Fruit fly (Drosophila melanogaster): ENCODE data around the gene tgo.

The tgo gene

DNA sequence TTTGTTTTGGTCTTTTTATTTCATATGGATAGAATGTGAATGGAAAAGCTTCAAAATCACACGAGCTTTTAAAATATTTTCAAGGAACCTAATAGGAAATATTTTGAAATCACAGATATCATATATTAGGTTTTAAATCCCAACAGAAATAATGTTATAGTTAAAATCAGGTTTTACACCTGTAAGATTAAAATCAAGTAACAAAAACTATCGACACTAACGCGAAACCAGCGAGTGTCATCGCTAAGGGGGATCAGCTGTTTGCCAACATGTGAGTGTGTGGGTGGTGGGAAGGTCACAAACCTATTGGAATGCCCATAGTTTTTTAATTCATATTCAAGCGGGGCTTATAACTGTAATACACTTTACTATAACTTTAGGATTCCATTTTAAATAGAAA lies 18.8 kb upstream of the tgo start, which contains the start of gene hyx (continued):
- TF ChIP-seq CG16779 (GFP tag; IDR thresholded peaks at IDR 0.05) (no peak), pros (GFP tag; optimal IDR thresholded peaks at IDR 0.05) (no peak), CG10274 (GFP tag; optimal IDR thresholded peaks at IDR 0.05) (no peak), CG17829 (tag; optimal IDR thresholded peaks at IDR 0.05) (peak; percentile 38), CG8388 (GFP tag; optimal IDR thresholded peaks at IDR 0.05) (peak; percentile 41), bowl (GFP tag; IDR thresholded peaks at IDR 0.05) (no peak), tx (GFP tag; optimal IDR thresholded peaks at IDR 0.05) (peak; percentile 14), sima (GFP tag; optimal IDR thresholded peaks at IDR 0.05) (no peak), CG34376 (GFP tag; optimal IDR thresholded peaks at IDR 0.05) (peak; percentile 31), phol (tag; optimal IDR thresholded peaks at IDR 0.05) (peak; percentile 33), sob (GFP tag; IDR thresholded peaks at IDR 0.05) (peak; percentile 61; the same call in 1 of the 2 replicates), gsb-n (tag; optimal IDR thresholded peaks at IDR 0.05) (no peak), sug (tag; optimal IDR thresholded peaks at IDR 0.05) (peak; percentile 61), CG9609 (GFP tag; optimal IDR thresholded peaks at IDR 0.05) (peak; percentile 8), tll (GFP tag; optimal IDR thresholded peaks at IDR 0.05) (no peak), CG1603 (tag; optimal IDR thresholded peaks at IDR 0.05) (peak; percentile 62), CG33557 (GFP tag; optimal IDR thresholded peaks at IDR 0.05) (peak; percentile 38), CG9932 (GFP tag; IDR thresholded peaks at IDR 0.05) (peak; percentile 69), chinmo (GFP tag; IDR thresholded peaks at IDR 0.05; ENCODE audit: partially characterized antibody) (peak; percentile 78; the same call in 3 of the 4 replicates), abd-A (tag; optimal IDR thresholded peaks at IDR 0.05) (no peak), Antp (GFP tag; optimal IDR thresholded peaks at IDR 0.05) (peak; percentile 57), ase (GFP tag; IDR thresholded peaks at IDR 0.05) (0 out of 3 replicates have a peak, but pooled peaks have one; percentile 23), BtbVII (GFP tag; optimal IDR thresholded peaks at IDR 0.05) (no peak), Blimp-1 (GFP tag; optimal IDR thresholded peaks at IDR 0.05) (peak; percentile 3), Jarid2 (GFP tag; optimal IDR thresholded peaks at IDR 0.05) (no peak), CG13775 (GFP tag; optimal IDR thresholded peaks at IDR 0.05) (peak; percentile 34), Rfx (GFP tag; IDR thresholded peaks at IDR 0.05) (peak; percentile 73), grn (GFP tag; optimal IDR thresholded peaks at IDR 0.05) (peak; percentile 92), wor (GFP tag; IDR thresholded peaks at IDR 0.05) (no peak), NFAT (GFP tag; IDR thresholded peaks at IDR 0.05) (peak; percentile 58; the same call in 1 of the 2 replicates), NC2β (GFP tag; optimal IDR thresholded peaks at IDR 0.05) (peak; percentile 17), Dek (tag; optimal IDR thresholded peaks at IDR 0.05) (peak; percentile 41), CG14014 (GFP tag; IDR thresholded peaks at IDR 0.05) (peak; percentile 30; the same call in 1 of the 2 replicates), mld (GFP tag; IDR thresholded peaks at IDR 0.05; ENCODE audit: partially characterized antibody) (0 out of 3 replicates have a peak, but pooled peaks have one; percentile 18), mam (GFP tag; optimal IDR thresholded peaks at IDR 0.05) (peak; percentile 59), CG7556 (GFP tag; optimal IDR thresholded peaks at IDR 0.05) (peak; percentile 9), CG1647 (GFP tag; optimal IDR thresholded peaks at IDR 0.05) (peak; percentile 36), CG2199 (GFP tag; IDR thresholded peaks at IDR 0.05) (0 out of 3 replicates have a peak, but pooled peaks have one; percentile 24), Ada2b (GFP tag; IDR thresholded peaks at IDR 0.05) (no peak), grau (tag; optimal IDR thresholded peaks at IDR 0.05) (peak; percentile 53), bsh (GFP tag; optimal IDR thresholded peaks at IDR 0.05) (peak in 1 of 2 experiments; percentile 34), shn (GFP tag; optimal IDR thresholded peaks at IDR 0.05) (peak; percentile 20), D19B (GFP tag; optimal IDR thresholded peaks at IDR 0.05) (no peak), MBD-R2 (GFP tag; IDR thresholded peaks at IDR 0.05) (peak; percentile 69), CG11456 (GFP tag; IDR thresholded peaks at IDR 0.05) (peak; percentile 40; the same call in 2 of the 3 replicates), CG1233 (GFP tag; optimal IDR thresholded peaks at IDR 0.05) (peak; percentile 9), tap (tag; optimal IDR thresholded peaks at IDR 0.05) (peak; percentile 30), crol (GFP tag; IDR thresholded peaks at IDR 0.05) (no peak), Dbx (GFP tag; IDR thresholded peaks at IDR 0.05) (peak; percentile 75), Doc3 (GFP tag; IDR thresholded peaks at IDR 0.05; ENCODE audit: partially characterized antibody) (peak; percentile 88)

Data from whole organism, embryonic.